Fruit fly (Drosophila melanogaster): ENCODE data around the gene Ype.

The Ype gene

DNA sequence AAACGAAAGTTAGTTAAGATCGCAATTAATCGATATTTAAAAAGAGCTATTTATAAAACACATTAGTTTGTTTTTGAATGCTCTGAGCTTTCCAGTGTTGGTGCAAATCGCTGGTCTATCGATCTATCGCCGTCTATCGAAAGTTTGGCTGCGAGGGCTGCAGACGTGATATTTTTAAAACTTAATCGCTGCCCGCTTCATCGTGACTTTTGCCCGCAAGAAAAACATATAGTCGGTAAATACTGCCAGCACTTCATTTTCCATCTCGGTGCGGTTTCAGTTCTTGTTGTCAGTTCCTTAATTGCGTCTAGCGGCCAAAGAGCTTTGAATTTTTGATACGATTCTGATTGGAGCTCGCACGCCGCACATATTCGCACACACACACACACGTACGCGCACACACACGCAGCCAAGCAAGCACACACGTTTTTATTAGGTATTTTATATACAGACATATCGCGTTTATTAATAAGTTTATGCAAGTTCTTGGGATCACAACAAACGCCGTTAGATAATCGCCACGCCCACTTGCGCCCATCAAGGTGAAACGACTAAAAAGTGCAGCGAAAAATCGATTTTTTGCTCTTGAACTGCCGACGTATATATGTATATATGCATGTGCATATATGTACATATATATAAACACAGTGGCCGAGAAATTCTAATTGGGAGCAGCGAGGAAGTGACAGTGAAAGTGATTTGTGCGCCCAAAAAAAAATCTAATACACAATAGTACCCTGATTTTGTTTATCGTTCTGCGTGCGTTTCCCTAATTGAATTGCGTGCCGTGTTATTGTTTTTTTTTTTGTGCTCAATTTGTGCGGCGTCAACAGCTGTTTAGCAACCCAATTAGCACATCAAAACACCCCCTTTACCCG lies 16.2 kb downstream of the Ype start (continued):
- TF ChIP-seq CG30403 (GFP tag; optimal IDR thresholded peaks at IDR 0.05): peak; percentile 6
- no peak for TF ChIP-seq da (GFP tag; optimal IDR thresholded peaks at IDR 0.05)
- no peak for TF ChIP-seq dati (GFP tag; IDR thresholded peaks at IDR 0.05)
- peak; percentile 13 for TF ChIP-seq grau (tag; optimal IDR thresholded peaks at IDR 0.05)
- no peak for TF ChIP-seq Ssrp (tag; optimal IDR thresholded peaks at IDR 0.05)
- TF ChIP-seq danr (GFP tag; IDR thresholded peaks at IDR 0.05): no peak
- TF ChIP-seq stc (GFP tag; IDR thresholded peaks at IDR 0.05): no peak; the same call in 1 of the 2 replicates
- TF ChIP-seq CG14050 (GFP tag; IDR thresholded peaks at IDR 0.05): no peak
- peak; percentile 2 for TF ChIP-seq CG34376 (GFP tag; optimal IDR thresholded peaks at IDR 0.05)
- no peak for TF ChIP-seq org-1 (GFP tag; optimal IDR thresholded peaks at IDR 0.05)
- no peak for TF ChIP-seq Lhr (GFP tag; optimal IDR thresholded peaks at IDR 0.05)
- TF ChIP-seq hth (optimal IDR thresholded peaks at IDR 0.05): no peak
- TF ChIP-seq Hand (GFP tag; optimal IDR thresholded peaks at IDR 0.05): no peak
- no peak for TF ChIP-seq Oli (tag; optimal IDR thresholded peaks at IDR 0.05)
- peak; percentile 48 for TF ChIP-seq CG12659 (GFP tag; optimal IDR thresholded peaks at IDR 0.05)
- TF ChIP-seq Stat92E (GFP tag; optimal IDR thresholded peaks at IDR 0.05): peak in 1 of 3 experiments; percentile 27
- TF ChIP-seq CG7372 (GFP tag; IDR thresholded peaks at IDR 0.05): no peak
- TF ChIP-seq CG33213 (GFP tag; optimal IDR thresholded peaks at IDR 0.05): no peak
- TF ChIP-seq CG2116 (GFP tag; optimal IDR thresholded peaks at IDR 0.05): peak; percentile 61
- peak; percentile 13 for TF ChIP-seq HLH54F (GFP tag; optimal IDR thresholded peaks at IDR 0.05)
- TF ChIP-seq CG1529 (GFP tag; optimal IDR thresholded peaks at IDR 0.05): no peak
- TF ChIP-seq CG9932 (GFP tag; IDR thresholded peaks at IDR 0.05): peak; percentile 54
- no peak for TF ChIP-seq trem (tag; optimal IDR thresholded peaks at IDR 0.05)
- no peak for TF ChIP-seq CG2199 (GFP tag; IDR thresholded peaks at IDR 0.05)
- peak; percentile 76 for TF ChIP-seq sens (GFP tag)
- no peak for TF ChIP-seq dmrt11E (tag; optimal IDR thresholded peaks at IDR 0.05)
- peak; percentile 54; the same call in 2 of the 3 replicates for TF ChIP-seq Doc3 (GFP tag; IDR thresholded peaks at IDR 0.05; ENCODE audit: partially characterized antibody)
- TF ChIP-seq pzg (GFP tag; optimal IDR thresholded peaks at IDR 0.05): peak; percentile 68
- TF ChIP-seq CG17186 (GFP tag; optimal IDR thresholded peaks at IDR 0.05): no peak
- TF ChIP-seq az2 (GFP tag; optimal IDR thresholded peaks at IDR 0.05): no peak
- TF ChIP-seq E2f2 (GFP tag; IDR thresholded peaks at IDR 0.05): peak; percentile 86
- peak; percentile 70 for TF ChIP-seq CG15514 (GFP tag; optimal IDR thresholded peaks at IDR 0.05)
- no peak for TF ChIP-seq Lim3 (GFP tag; IDR thresholded peaks at IDR 0.05)
- no peak for TF ChIP-seq CG12299 (tag; optimal IDR thresholded peaks at IDR 0.05)
- TF ChIP-seq D (optimal IDR thresholded peaks at IDR 0.05): no peak
- TF ChIP-seq D (GFP tag; optimal IDR thresholded peaks at IDR 0.05): no peak
- peak; percentile 53 for TF ChIP-seq CG16813 (GFP tag; IDR thresholded peaks at IDR 0.05; ENCODE audit: partially characterized antibody)
- peak; percentile 59 for TF ChIP-seq HmgZ (tag; optimal IDR thresholded peaks at IDR 0.05)
- no peak for TF ChIP-seq Ptx1 (GFP tag; IDR thresholded peaks at IDR 0.05)
- no peak for TF ChIP-seq D19A (tag; optimal IDR thresholded peaks at IDR 0.05)
- TF ChIP-seq YL-1 (GFP tag; optimal IDR thresholded peaks at IDR 0.05): peak; percentile 6
- no peak for TF ChIP-seq slou (GFP tag; optimal IDR thresholded peaks at IDR 0.05)
- no peak for TF ChIP-seq prd (optimal IDR thresholded peaks at IDR 0.05)
- TF ChIP-seq prd (GFP tag; IDR thresholded peaks at IDR 0.05): 0 out of 3 replicates have a peak, but pooled peaks have one; percentile 16
- TF ChIP-seq stwl (tag; optimal IDR thresholded peaks at IDR 0.05): peak; percentile 42
- TF ChIP-seq tna (GFP tag; IDR thresholded peaks at IDR 0.05; ENCODE audit: partially characterized antibody): peak; percentile 75
- TF ChIP-seq Adf1 (GFP tag; IDR thresholded peaks at IDR 0.05): peak; percentile 19; the same call in 1 of the 2 replicates
- TF ChIP-seq CG13624 (GFP tag; optimal IDR thresholded peaks at IDR 0.05): peak; percentile 40
- 0 out of 2 replicates have a peak, but pooled peaks have one; percentile 48 for TF ChIP-seq Atf6 (GFP tag; IDR thresholded peaks at IDR 0.05)
